Comparison of ENCODE assay signal across 1 fruit fly cellular context in genomic region chrX:4322234-4323210, dm6.
A peak's percentile ranks its signal among the peaks of the same experiment; 100 is the strongest.
TF ChIP-seq lines count a peak whose summit lies in the region.

norpA (plus strand) TSS chrX:4322626.

TF ChIP-seq in whole organism, embryonic, 481 proteins besides CTCF, POLR2A, EP300 and RAD21 (continued from another document):
- TF ChIP-seq hb (GFP tag; IDR thresholded peaks at IDR 0.05; lab: Robert Waterston, UW; ENCODE audit: partially characterized antibody) (peak; percentile 91), sens-2 (GFP tag; IDR thresholded peaks at IDR 0.05; lab: Robert Waterston, UW) (no peak), pfk (GFP tag; optimal IDR thresholded peaks at IDR 0.05; lab: Kevin White, UChicago) (no peak), row (GFP tag; IDR thresholded peaks at IDR 0.05; lab: Robert Waterston, UW) (peak; percentile 53), abd-A (tag; optimal IDR thresholded peaks at IDR 0.05; lab: Kevin White, UChicago) (no peak), nau (GFP tag; optimal IDR thresholded peaks at IDR 0.05; lab: Kevin White, UChicago) (peak; percentile 40), CG30431 (GFP tag; optimal IDR thresholded peaks at IDR 0.05; lab: Kevin White, UChicago) (no peak), Ssrp (tag; optimal IDR thresholded peaks at IDR 0.05; lab: Kevin White, UChicago) (no peak), CG7963 (GFP tag; IDR thresholded peaks at IDR 0.05; lab: Robert Waterston, UW; ENCODE audit: partially characterized antibody) (peak; percentile 94), Awh (GFP tag; IDR thresholded peaks at IDR 0.05; lab: Robert Waterston, UW) (no peak), jing (GFP tag; optimal IDR thresholded peaks at IDR 0.05; lab: Kevin White, UChicago) (no peak), ash1 (GFP tag; optimal IDR thresholded peaks at IDR 0.05; lab: Kevin White, UChicago) (no peak), sr (GFP tag; IDR thresholded peaks at IDR 0.05; lab: Robert Waterston, UW) (no peak), sim (GFP tag; IDR thresholded peaks at IDR 0.05; lab: Robert Waterston, UW) (no peak), MESR4 (GFP tag; optimal IDR thresholded peaks at IDR 0.05; lab: Kevin White, UChicago) (no peak), slou (GFP tag; optimal IDR thresholded peaks at IDR 0.05; lab: Kevin White, UChicago) (no peak), CG2889 (GFP tag; IDR thresholded peaks at IDR 0.05; lab: Robert Waterston, UW) (no peak), HLH54F (GFP tag; optimal IDR thresholded peaks at IDR 0.05; lab: Kevin White, UChicago) (no peak), slp2 (GFP tag; optimal IDR thresholded peaks at IDR 0.05; lab: Kevin White, UChicago) (no peak), CG2712 (tag; optimal IDR thresholded peaks at IDR 0.05; lab: Kevin White, UChicago) (no peak), CG6654 (GFP tag; optimal IDR thresholded peaks at IDR 0.05; lab: Kevin White, UChicago) (no peak), Lpt (GFP tag; optimal IDR thresholded peaks at IDR 0.05; lab: Kevin White, UChicago) (no peak), CG18011 (GFP tag; optimal IDR thresholded peaks at IDR 0.05; lab: Kevin White, UChicago) (no peak), corto (GFP tag; optimal IDR thresholded peaks at IDR 0.05; lab: Kevin White, UChicago) (no peak), kah (GFP tag; optimal IDR thresholded peaks at IDR 0.05; lab: Kevin White, UChicago) (no peak), toy (GFP tag; IDR thresholded peaks at IDR 0.05; lab: Robert Waterston, UW) (no peak), CG1024 (GFP tag; IDR thresholded peaks at IDR 0.05; lab: Robert Waterston, UW) (no peak), eve (GFP tag; optimal IDR thresholded peaks at IDR 0.05; lab: Kevin White, UChicago) (no peak), gro (GFP tag; optimal IDR thresholded peaks at IDR 0.05; lab: Kevin White, UChicago) (no peak), crp (GFP tag; optimal IDR thresholded peaks at IDR 0.05; lab: Kevin White, UChicago) (peak; percentile 13 to 91), B-H1 (GFP tag; IDR thresholded peaks at IDR 0.05; lab: Robert Waterston, UW) (no peak), ERR (GFP tag; optimal IDR thresholded peaks at IDR 0.05; lab: Kevin White, UChicago) (peak; percentile 19), CG2129 (GFP tag; IDR thresholded peaks at IDR 0.05; lab: Robert Waterston, UW; ENCODE audit: partially characterized antibody) (peak; percentile 70; the same call in 1 of the 2 replicates), CG8924 (tag; optimal IDR thresholded peaks at IDR 0.05; lab: Kevin White, UChicago) (peak; percentile 11), crol (GFP tag; IDR thresholded peaks at IDR 0.05; lab: Robert Waterston, UW) (no peak), CG43689 (GFP tag; IDR thresholded peaks at IDR 0.05; lab: Robert Waterston, UW) (no peak), mam (GFP tag; optimal IDR thresholded peaks at IDR 0.05; lab: Kevin White, UChicago) (peak; percentile 9), CG7271 (tag; optimal IDR thresholded peaks at IDR 0.05; lab: Kevin White, UChicago) (no peak), br (optimal IDR thresholded peaks at IDR 0.05; lab: Kevin White, UChicago) (no peak), CG3995 (GFP tag; optimal IDR thresholded peaks at IDR 0.05; lab: Kevin White, UChicago) (peak; percentile 12), vvl (GFP tag; IDR thresholded peaks at IDR 0.05; lab: Robert Waterston, UW) (peak; percentile 16; the same call in 1 of the 2 replicates), bab2 (GFP tag; optimal IDR thresholded peaks at IDR 0.05; lab: Kevin White, UChicago) (peak; percentile 9), CG9932 (GFP tag; IDR thresholded peaks at IDR 0.05; lab: Robert Waterston, UW) (peak; percentile 60), lmd (GFP tag; IDR thresholded peaks at IDR 0.05; lab: Robert Waterston, UW) (0 out of 2 replicates have a peak, but pooled peaks have one; percentile 7), lov (optimal IDR thresholded peaks at IDR 0.05; lab: Kevin White, UChicago) (no peak), lov (GFP tag; IDR thresholded peaks at IDR 0.05; lab: Robert Waterston, UW) (no peak), CG10147 (GFP tag; optimal IDR thresholded peaks at IDR 0.05; lab: Kevin White, UChicago) (no peak), fru (optimal IDR thresholded peaks at IDR 0.05; lab: Kevin White, UChicago) (no peak), sens (GFP tag; lab: Kevin White, UChicago) (peak; percentile 91), Asciz (GFP tag; optimal IDR thresholded peaks at IDR 0.05; lab: Kevin White, UChicago) (no peak), CG1603 (tag; optimal IDR thresholded peaks at IDR 0.05; lab: Kevin White, UChicago) (peak; percentile 46), Stat92E (GFP tag; optimal IDR thresholded peaks at IDR 0.05; lab: Kevin White, UChicago) (no peak), ci (GFP tag; IDR thresholded peaks at IDR 0.05; lab: Robert Waterston, UW) (peak; percentile 10; the same call in 1 of the 3 replicates), CG2875 (GFP tag; optimal IDR thresholded peaks at IDR 0.05; lab: Kevin White, UChicago) (no peak), CrebB (tag; optimal IDR thresholded peaks at IDR 0.05; lab: Kevin White, UChicago) (no peak), emc (GFP tag; optimal IDR thresholded peaks at IDR 0.05; lab: Kevin White, UChicago) (no peak), Lim3 (GFP tag; IDR thresholded peaks at IDR 0.05; lab: Robert Waterston, UW) (no peak), YL-1 (GFP tag; optimal IDR thresholded peaks at IDR 0.05; lab: Kevin White, UChicago) (no peak), CG17361 (GFP tag; IDR thresholded peaks at IDR 0.05; lab: Robert Waterston, UW) (no peak; the same call in 2 of the 3 replicates), pnt (GFP tag; optimal IDR thresholded peaks at IDR 0.05; lab: Kevin White, UChicago) (no peak), pho (GFP tag; optimal IDR thresholded peaks at IDR 0.05; lab: Kevin White, UChicago) (no peak), Hr39 (optimal IDR thresholded peaks at IDR 0.05; lab: Kevin White, UChicago) (no peak), D (optimal IDR thresholded peaks at IDR 0.05; lab: Kevin White, UChicago) (no peak), D (GFP tag; optimal IDR thresholded peaks at IDR 0.05; lab: Kevin White, UChicago) (no peak), pros (GFP tag; optimal IDR thresholded peaks at IDR 0.05; lab: Kevin White, UChicago) (no peak), klu (GFP tag; IDR thresholded peaks at IDR 0.05; lab: Robert Waterston, UW) (no peak), run (tag; optimal IDR thresholded peaks at IDR 0.05; lab: Kevin White, UChicago) (no peak), CG6175 (GFP tag; IDR thresholded peaks at IDR 0.05; lab: Robert Waterston, UW) (no peak), ro (GFP tag; IDR thresholded peaks at IDR 0.05; lab: Robert Waterston, UW) (no peak), Drgx (GFP tag; IDR thresholded peaks at IDR 0.05; lab: Robert Waterston, UW) (peak; percentile 61), Rx (GFP tag; IDR thresholded peaks at IDR 0.05; lab: Robert Waterston, UW) (no peak), CG33557 (GFP tag; optimal IDR thresholded peaks at IDR 0.05; lab: Kevin White, UChicago) (no peak), Mrtf (GFP tag; IDR thresholded peaks at IDR 0.05; lab: Robert Waterston, UW) (no peak), pum (GFP tag; optimal IDR thresholded peaks at IDR 0.05; lab: Kevin White, UChicago) (peak; percentile 34), slbo (GFP tag; IDR thresholded peaks at IDR 0.05; lab: Robert Waterston, UW) (peak; percentile 44), nerfin-1 (tag; optimal IDR thresholded peaks at IDR 0.05; lab: Kevin White, UChicago) (no peak), ttk (GFP tag; IDR thresholded peaks at IDR 0.05; lab: Robert Waterston, UW) (no peak), usp (GFP tag; optimal IDR thresholded peaks at IDR 0.05; lab: Kevin White, UChicago) (no peak), shn (GFP tag; optimal IDR thresholded peaks at IDR 0.05; lab: Kevin White, UChicago) (peak; percentile 11), CG6689 (GFP tag; IDR thresholded peaks at IDR 0.05; lab: Robert Waterston, UW) (no peak), Dp (GFP tag; optimal IDR thresholded peaks at IDR 0.05; lab: Kevin White, UChicago) (peak; percentile 62), odd (GFP tag; optimal IDR thresholded peaks at IDR 0.05; lab: Kevin White, UChicago) (no peak), CG1647 (GFP tag; optimal IDR thresholded peaks at IDR 0.05; lab: Kevin White, UChicago) (no peak), chinmo (GFP tag; IDR thresholded peaks at IDR 0.05; lab: Robert Waterston, UW; ENCODE audit: partially characterized antibody) (peak; percentile 98), CG14710 (tag; optimal IDR thresholded peaks at IDR 0.05; lab: Kevin White, UChicago) (peak; percentile 45), NK7.1 (GFP tag; optimal IDR thresholded peaks at IDR 0.05; lab: Kevin White, UChicago) (no peak), ranshi (GFP tag; IDR thresholded peaks at IDR 0.05; lab: Robert Waterston, UW) (no peak), hth (optimal IDR thresholded peaks at IDR 0.05; lab: Kevin White, UChicago) (no peak), ken (GFP tag; IDR thresholded peaks at IDR 0.05; lab: Robert Waterston, UW) (no peak), CG14441 (GFP tag; IDR thresholded peaks at IDR 0.05; lab: Robert Waterston, UW) (no peak), CHES-1-like (GFP tag; optimal IDR thresholded peaks at IDR 0.05; lab: Kevin White, UChicago) (no peak), CG42726 (GFP tag; IDR thresholded peaks at IDR 0.05; lab: Robert Waterston, UW; ENCODE audit: partially characterized antibody) (peak; percentile 97), CG16779 (GFP tag; IDR thresholded peaks at IDR 0.05; lab: Robert Waterston, UW) (no peak), cato (GFP tag; optimal IDR thresholded peaks at IDR 0.05; lab: Kevin White, UChicago; ENCODE audit: borderline replicate concordance) (no peak), Sin3A (optimal IDR thresholded peaks at IDR 0.05; lab: Kevin White, UChicago) (peak; percentile 46)
